Worm (Caenorhabditis elegans): ENCODE results near the gene sre-44.

- TF ChIP-seq ceh-34 (tag; optimal IDR thresholded peaks at IDR 0.05) (no peak), F13H6.1 (tag; optimal IDR thresholded peaks at IDR 0.05) (no peak), lin-11 (tag; optimal IDR thresholded peaks at IDR 0.05) (no peak), sox-2 (GFP tag; IDR thresholded peaks at IDR 0.05) (no peak), ama-1 (optimal IDR thresholded peaks at IDR 0.05) (no peak), fkh-10 (GFP tag; optimal IDR thresholded peaks at IDR 0.05) (no peak), hlh-8 (tag; optimal IDR thresholded peaks at IDR 0.05) (no peak), unc-86 (tag; optimal IDR thresholded peaks at IDR 0.05) (no peak), npax-4 (tag; optimal IDR thresholded peaks at IDR 0.05) (no peak), ceh-30 (tag; optimal IDR thresholded peaks at IDR 0.05) (no peak), pag-3 (tag; optimal IDR thresholded peaks at IDR 0.05; ENCODE audit: borderline replicate concordance) (no peak), ztf-16 (tag; optimal IDR thresholded peaks at IDR 0.05) (no peak)
Observed at ce11 chrII:13974136-13974535, 24.7 kb downstream of the sre-44 start.
